Worm (Caenorhabditis elegans) whole organism, late embryonic: ENCODE data around the gene srw-35.

Experiments
- F13H6.1 ChIP-seq: sonication (generic microtip); optimal IDR thresholded peaks from 2 replicates; lab custom pipeline; 2016; ENCODE audit warnings: missing genetic modification characterization, missing compliant biosample characterization
- K02D7.2 ChIP-seq: sonication (generic microtip); optimal IDR thresholded peaks from 2 replicates; lab custom pipeline; 2017; ENCODE audit warnings: mild to moderate bottlenecking, missing genetic modification characterization, missing compliant biosample characterization
- ama-1 ChIP-seq: fragments of 150-350 bp; optimal IDR thresholded peaks from 2 replicates; lab custom pipeline; 2014
- ceh-14 ChIP-seq: sonication (generic microtip); optimal IDR thresholded peaks from 2 replicates; lab custom pipeline; 2016; ENCODE audit warnings: missing genotype, missing genetic modification characterization, missing compliant biosample characterization
- ceh-18 ChIP-seq: sonication (generic microtip); optimal IDR thresholded peaks from 2 replicates; lab custom pipeline; 2016; ENCODE audit warnings: missing genetic modification characterization, missing compliant biosample characterization
- ceh-22 ChIP-seq: sonication (generic microtip); optimal IDR thresholded peaks from 2 replicates; lab custom pipeline; 2017; ENCODE audit warnings: missing biosample characterization, missing genetic modification characterization
- ceh-30 ChIP-seq: fragments of 150-350 bp; optimal IDR thresholded peaks from 2 replicates; lab custom pipeline; 2014; ENCODE audit warnings: missing biosample characterization, missing genetic modification characterization
- ceh-34 ChIP-seq: sonication (generic microtip); optimal IDR thresholded peaks from 2 replicates; lab custom pipeline; 2016; ENCODE audit warnings: mild to moderate bottlenecking, missing genetic modification characterization, missing compliant biosample characterization
- ceh-48 ChIP-seq: sonication (generic microtip); optimal IDR thresholded peaks from 2 replicates; lab custom pipeline; 2016; ENCODE audit warnings: missing genetic modification characterization, inconsistent platforms, missing compliant biosample characterization
- ceh-6 ChIP-seq: fragments of 200-800 bp; sonication (Bioruptor generic); optimal IDR thresholded peaks from 2 replicates; lab custom pipeline; 2018; ENCODE audit warnings: mild to moderate bottlenecking, missing genetic modification characterization, missing compliant biosample characterization
- che-1 ChIP-seq: sonication (generic microtip); optimal IDR thresholded peaks from 2 replicates; lab custom pipeline; 2016; ENCODE audit warnings: mild to moderate bottlenecking, missing genetic modification characterization, missing compliant biosample characterization
- elt-2 ChIP-seq: sonication (generic microtip); optimal IDR thresholded peaks from 2 replicates; lab custom pipeline; 2016; ENCODE audit warnings: missing genetic modification reagents, missing genetic modification characterization, missing compliant biosample characterization
- elt-4 ChIP-seq: sonication (generic microtip); optimal IDR thresholded peaks from 2 replicates; lab custom pipeline; 2016; ENCODE audit warnings: missing genetic modification characterization, missing compliant biosample characterization
- ets-4 ChIP-seq: sonication (generic microtip); optimal IDR thresholded peaks from 2 replicates; lab custom pipeline; 2016; ENCODE audit warnings: missing genetic modification characterization, missing compliant biosample characterization
- gmeb-2 ChIP-seq: sonication (generic microtip); optimal IDR thresholded peaks from 2 replicates; lab custom pipeline; 2016; ENCODE audit warnings: missing genetic modification characterization, inconsistent platforms, missing compliant biosample characterization
- hlh-15 ChIP-seq: sonication (generic microtip); optimal IDR thresholded peaks from 2 replicates; lab custom pipeline; 2016; ENCODE audit warnings: missing genetic modification characterization, missing compliant biosample characterization
- lin-11 ChIP-seq: fragments of 200-800 bp; sonication (Bioruptor generic); optimal IDR thresholded peaks from 2 replicates; lab custom pipeline; 2018; ENCODE audit warnings: mild to moderate bottlenecking, missing genetic modification characterization, missing compliant biosample characterization
- mec-3 ChIP-seq: sonication (generic microtip); optimal IDR thresholded peaks from 2 replicates; lab custom pipeline; 2016; ENCODE audit warnings: borderline replicate concordance, missing genetic modification characterization, missing compliant biosample characterization
- nfya-1 ChIP-seq: sonication (generic microtip); optimal IDR thresholded peaks from 2 replicates; lab custom pipeline; 2017; ENCODE audit warnings: missing genetic modification characterization, mild to moderate bottlenecking, missing compliant biosample characterization, antibody characterized with exemption, moderate library complexity
- nhr-11 ChIP-seq: fragments of 150-350 bp; optimal IDR thresholded peaks from 2 replicates; lab custom pipeline; 2014; ENCODE audit warnings: missing biosample characterization, missing genetic modification characterization
- npax-4 ChIP-seq: sonication (generic microtip); optimal IDR thresholded peaks from 2 replicates; lab custom pipeline; 2016; ENCODE audit warnings: missing genetic modification characterization, missing compliant biosample characterization
- pat-9 ChIP-seq: fragments of 200-800 bp; sonication (Bioruptor generic); optimal IDR thresholded peaks from 2 replicates; lab custom pipeline; 2018; ENCODE audit warnings: mild to moderate bottlenecking, missing genetic modification characterization, moderate library complexity, missing compliant biosample characterization
- pha-2 ChIP-seq: sonication (generic microtip); optimal IDR thresholded peaks from 2 replicates; lab custom pipeline; 2017; ENCODE audit warnings: mild to moderate bottlenecking, missing genetic modification characterization, missing compliant biosample characterization
- pqm-1 ChIP-seq: sonication (generic microtip); optimal IDR thresholded peaks from 2 replicates; lab custom pipeline; 2016; ENCODE audit warnings: missing genetic modification characterization, missing compliant biosample characterization
- pros-1 ChIP-seq: fragments of 150-350 bp; optimal IDR thresholded peaks from 2 replicates; lab custom pipeline; 2014; ENCODE audit warnings: missing biosample characterization, missing genetic modification reagents, missing genetic modification characterization
- rnt-1 ChIP-seq: sonication (generic microtip); optimal IDR thresholded peaks from 2 replicates; lab custom pipeline; 2016; ENCODE audit warnings: missing genetic modification characterization, missing compliant biosample characterization
- sdc-2 ChIP-seq: sonication (generic microtip); optimal IDR thresholded peaks from 2 replicates; lab custom pipeline; 2016; ENCODE audit warnings: missing genotype, missing genetic modification characterization, missing compliant biosample characterization
- sox-4 ChIP-seq: sonication (generic microtip); optimal IDR thresholded peaks from 2 replicates; lab custom pipeline; 2017; ENCODE audit warnings: mild to moderate bottlenecking, missing genetic modification characterization, inconsistent platforms, missing compliant biosample characterization
- syd-9 ChIP-seq: sonication (generic microtip); optimal IDR thresholded peaks from 2 replicates; lab custom pipeline; 2016; ENCODE audit warnings: mild to moderate bottlenecking, missing genetic modification characterization, moderate library complexity, missing compliant biosample characterization
- tbx-2 ChIP-seq: sonication (generic microtip); optimal IDR thresholded peaks from 2 replicates; lab custom pipeline; 2016; ENCODE audit warnings: missing genetic modification characterization, missing compliant biosample characterization
- tbx-7 ChIP-seq: sonication (generic microtip); optimal IDR thresholded peaks from 2 replicates; lab custom pipeline; 2016; ENCODE audit warnings: missing genotype, missing genetic modification characterization, missing compliant biosample characterization
- unc-42 ChIP-seq: sonication (generic microtip); optimal IDR thresholded peaks from 2 replicates; lab custom pipeline; 2016; ENCODE audit warnings: missing genotype, missing genetic modification characterization, missing compliant biosample characterization
- unc-55 ChIP-seq: sonication (generic microtip); optimal IDR thresholded peaks from 2 replicates; lab custom pipeline; 2017; ENCODE audit warnings: missing biosample characterization, missing genetic modification reagents, missing genetic modification characterization

srw-35 gene

DNA sequence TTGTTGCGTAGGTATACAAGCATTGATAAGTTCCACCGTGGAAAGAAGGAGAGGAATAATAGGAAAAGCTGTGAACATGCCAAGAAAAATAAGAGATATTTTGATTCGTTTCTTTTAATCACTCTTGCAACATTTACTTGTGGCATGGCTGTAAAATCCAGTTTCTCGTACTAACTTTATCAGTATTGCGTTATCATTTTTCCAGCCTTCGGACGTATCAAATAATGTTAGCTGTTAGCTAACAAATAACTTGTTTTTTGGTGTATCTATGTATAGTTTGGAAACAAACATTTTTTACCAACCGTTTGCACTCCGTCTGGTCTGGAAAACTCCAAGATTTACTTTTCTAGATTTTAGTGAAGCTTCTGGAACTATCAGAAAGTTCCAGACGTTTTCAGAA, 38.8 kb upstream of the srw-35 start, which contains the start of gene clec-234:
Gene clec-234, minus strand, starts transcription at position 101 of the 400 bp plus-strand sequence.
- TF ChIP-seq tbx-7 (tag; lab: Kevin White, UChicago) = no peak
- TF ChIP-seq unc-55 (GFP tag; lab: Kevin White, UChicago) = no peak
- no peak for TF ChIP-seq pha-2
- no peak for TF ChIP-seq sdc-2 (tag; lab: Kevin White, UChicago)
- no peak for TF ChIP-seq syd-9 (tag; lab: Kevin White, UChicago)
- no peak for TF ChIP-seq unc-42 (tag; lab: Kevin White, UChicago)

DNA sequence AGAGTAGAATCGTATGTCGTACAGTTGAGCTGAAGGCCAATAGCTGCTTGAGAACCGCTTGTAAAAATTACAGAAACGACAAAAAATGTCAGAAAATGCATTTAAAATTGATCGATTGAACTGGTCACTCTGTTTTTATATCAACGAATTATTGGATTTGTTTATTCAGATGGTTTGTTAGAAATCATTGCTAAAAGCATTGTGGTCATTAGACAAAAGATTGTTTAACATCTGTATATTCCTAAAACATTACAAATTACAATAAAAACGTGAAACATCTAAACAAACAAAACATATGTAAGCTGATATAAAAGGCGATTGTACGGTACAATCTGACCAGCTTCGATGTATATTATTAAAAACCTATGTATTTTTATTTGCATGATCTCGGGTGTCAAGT, 36.8 kb upstream of the srw-35 start, which contains the start of the genes F26D2.13 and F26D2.14:
Gene F26D2.13, minus strand, starts transcription at position 101 of the 400 bp plus-strand sequence.
Gene F26D2.14, plus strand, starts transcription at position 346 of the 400 bp plus-strand sequence.
- no peak for TF ChIP-seq elt-4
- TF ChIP-seq sox-4 (tag; lab: Kevin White, UChicago) = no peak
- TF ChIP-seq rnt-1 (tag; lab: Kevin White, UChicago) = no peak
- TF ChIP-seq pros-1 = no peak
- no peak for TF ChIP-seq ceh-18 (tag; lab: Kevin White, UChicago)
- no peak for TF ChIP-seq ceh-14 (tag; lab: Kevin White, UChicago)
- TF ChIP-seq elt-2 (tag; lab: Kevin White, UChicago) = no peak
- no peak for TF ChIP-seq nfya-1 (tag; lab: Kevin White, UChicago)
- TF ChIP-seq mec-3 (tag; lab: Kevin White, UChicago) = no peak
- TF ChIP-seq npax-4 (tag; lab: Kevin White, UChicago) = no peak
- TF ChIP-seq pqm-1 (tag; lab: Kevin White, UChicago) = no peak
- TF ChIP-seq syd-9 (tag; lab: Kevin White, UChicago) = no peak
- TF ChIP-seq pat-9 (tag; lab: Kevin White, UChicago) = no peak
- no peak for TF ChIP-seq che-1

- no peak for TF ChIP-seq sdc-2 (tag; lab: Kevin White, UChicago)
- TF ChIP-seq K02D7.2 (tag; lab: Kevin White, UChicago) = no peak
- no peak for TF ChIP-seq ama-1 (lab: Kevin White, UChicago)
- no peak for TF ChIP-seq lin-11 (tag; lab: Kevin White, UChicago)
Measured at ce11 chrV:16437546-16437945, 34.8 kb upstream of the srw-35 start, which contains the start of gene F26D2.15. Gene F26D2.15, plus strand, starts transcription at chrV:16437846.

DNA sequence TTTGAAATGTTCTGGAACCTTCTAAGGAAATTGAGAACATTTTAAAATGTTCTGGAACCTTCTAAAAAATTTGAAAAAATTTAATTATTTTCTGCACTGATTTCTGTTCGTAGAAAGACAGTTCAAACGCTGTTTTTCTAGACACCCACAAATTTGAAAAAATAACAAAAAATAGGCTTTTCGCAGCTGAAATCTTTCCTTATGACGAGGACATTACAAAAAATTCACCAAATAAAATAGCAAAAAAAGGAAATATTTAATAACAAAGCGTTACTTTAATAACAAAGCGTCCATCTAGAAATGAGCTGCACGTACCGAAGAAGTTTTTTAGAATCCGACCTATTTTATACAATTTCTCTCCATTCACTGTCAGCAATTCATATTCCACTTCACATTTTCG, 28.7 kb upstream of the srw-35 start, which contains the start of gene srh-141:
Gene srh-141, plus strand, starts transcription at position 301 of the 400 bp plus-strand sequence.
- no peak for TF ChIP-seq ceh-48 (tag; lab: Kevin White, UChicago)
- no peak for TF ChIP-seq gmeb-2 (tag; lab: Kevin White, UChicago)
- TF ChIP-seq ets-4 (tag; lab: Kevin White, UChicago) = no peak
- no peak for TF ChIP-seq unc-55 (GFP tag; lab: Kevin White, UChicago)
- no peak for TF ChIP-seq ceh-34 (tag; lab: Kevin White, UChicago)
- no peak for TF ChIP-seq lin-11 (tag; lab: Kevin White, UChicago)
- TF ChIP-seq sox-4 (tag; lab: Kevin White, UChicago) = no peak
- TF ChIP-seq ceh-6 (GFP tag; lab: Kevin White, UChicago) = no peak
- TF ChIP-seq nfya-1 (tag; lab: Kevin White, UChicago) = no peak
- TF ChIP-seq F13H6.1 (tag; lab: Kevin White, UChicago) = no peak
- TF ChIP-seq, all 69 proteins: peak for 0

ce11 chrV:16445676-16446075, 26.6 kb upstream of the srw-35 start, which contains the start of gene T08G3.6:
Gene T08G3.6, plus strand, starts transcription at chrV:16445976.
- no peak for TF ChIP-seq che-1
- no peak for TF ChIP-seq tbx-2 (tag; lab: Kevin White, UChicago)
- TF ChIP-seq sox-4 (tag; lab: Kevin White, UChicago) = no peak
- no peak for TF ChIP-seq ceh-30 (tag; lab: Kevin White, UChicago)
- no peak for TF ChIP-seq ceh-34 (tag; lab: Kevin White, UChicago)
- no peak for TF ChIP-seq ceh-14 (tag; lab: Kevin White, UChicago)
- TF ChIP-seq pat-9 (tag; lab: Kevin White, UChicago) = no peak
- no peak for TF ChIP-seq nhr-11 (tag; lab: Kevin White, UChicago)
- no peak for TF ChIP-seq hlh-15 (tag; lab: Kevin White, UChicago)
- no peak for TF ChIP-seq unc-42 (tag; lab: Kevin White, UChicago)
- no peak for TF ChIP-seq ceh-22 (tag; lab: Kevin White, UChicago)
